Worm (Caenorhabditis elegans) whole organism, L1 larva: Measurements from ENCODE around the gene F57B7.2.
"Not testable (repeated sequence)": the region's sequence is repeated elsewhere in the genome, so short reads cannot be mapped to it uniquely, and the experiment has no call there.

ENCODE experiments used
- aha-1 ChIP-seq: fragments of 150-350 bp; optimal IDR thresholded peaks from 2 replicates; lab custom pipeline; 2014; ENCODE audit warnings: missing biosample characterization, missing genetic modification characterization
- aly-2 ChIP-seq: fragments of 150-350 bp; optimal IDR thresholded peaks from 2 replicates; lab custom pipeline; 2014; ENCODE audit warnings: missing biosample characterization, missing genetic modification characterization
- ceh-8 ChIP-seq: fragments of 200-800 bp; sonication (Bioruptor generic); optimal IDR thresholded peaks from 2 replicates; lab custom pipeline; 2018; ENCODE audit warnings: mild to moderate bottlenecking, missing genetic modification characterization, moderate library complexity, missing compliant biosample characterization
- ceh-88 ChIP-seq: fragments of 200-800 bp; sonication (Bioruptor generic); IDR thresholded peaks from 2 replicates; pipeline ENCODE4 v1.3.6; 2022; ENCODE audit warnings: missing genetic modification characterization, missing compliant biosample characterization
- hlh-17 ChIP-seq: fragments of 200-800 bp; sonication (Bioruptor generic); optimal IDR thresholded peaks from 2 replicates; lab custom pipeline; 2018; ENCODE audit warnings: missing genetic modification characterization, mild to moderate bottlenecking, missing compliant biosample characterization, moderate library complexity, borderline replicate concordance
- lin-13 ChIP-seq: fragments of 150-350 bp; optimal IDR thresholded peaks from 2 replicates; lab custom pipeline; 2014; ENCODE audit warnings: missing biosample characterization, missing genetic modification reagents, missing genetic modification characterization
- lin-35 ChIP-seq, 2 experiments: fragments of 150-350 bp; optimal IDR thresholded peaks; 2 replicates each; lab custom pipeline; 2014; ENCODE audit warnings: missing biosample characterization in 2 of 2, missing genetic modification characterization in 2 of 2, missing genetic modification reagents in 2 of 2
- lin-39 ChIP-seq: fragments of 150-350 bp; optimal IDR thresholded peaks from 2 replicates; lab custom pipeline; 2014; ENCODE audit warnings: missing biosample characterization, missing genetic modification reagents, missing genetic modification characterization
- nhr-237 ChIP-seq: fragments of 150-350 bp; optimal IDR thresholded peaks from 2 replicates; lab custom pipeline; 2014; ENCODE audit warnings: missing biosample characterization, missing genetic modification characterization
- pag-3 ChIP-seq: sonication (generic microtip); optimal IDR thresholded peaks from 2 replicates; lab custom pipeline; 2017; ENCODE audit warnings: missing genetic modification characterization, mild to moderate bottlenecking, missing compliant biosample characterization, antibody characterized with exemption, borderline replicate concordance; ENCODE audit not compliant: insufficient read depth
- snu-23 ChIP-seq: sonication (generic microtip); optimal IDR thresholded peaks from 2 replicates; lab custom pipeline; 2016; ENCODE audit warnings: missing genetic modification characterization, missing compliant biosample characterization
- unc-86 ChIP-seq: sonication (generic microtip); optimal IDR thresholded peaks from 2 replicates; lab custom pipeline; 2016; ENCODE audit warnings: missing genetic modification characterization, missing compliant biosample characterization

The F57B7.2 gene

DNA sequence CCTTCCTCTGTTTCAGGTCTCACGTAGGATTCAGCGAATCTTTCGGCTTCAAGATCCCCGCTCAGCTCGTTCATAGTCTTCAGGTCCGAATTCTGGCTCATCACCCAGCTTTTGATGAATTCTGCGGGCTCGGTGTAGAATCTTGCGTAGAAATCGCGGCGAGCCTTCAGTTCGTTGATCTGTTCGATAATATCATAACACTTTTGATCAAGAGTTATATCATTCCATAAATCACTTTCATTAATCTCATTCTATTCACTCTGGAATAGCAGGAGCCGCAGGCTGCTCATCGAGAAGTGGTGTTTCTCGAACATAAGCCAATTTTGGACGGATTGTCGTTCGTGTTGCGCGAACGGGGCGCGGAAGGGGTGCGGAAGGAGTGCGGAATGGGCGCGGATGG is 48.4 kb downstream of the F57B7.2 start, which contains the start of gene K03B8.4:
K03B8.4 (minus strand) TSS at position 101 of the 400 bp plus-strand sequence.
- TF ChIP-seq unc-86 (tag; lab: Kevin White, UChicago); pag-3 (tag; lab: Kevin White, UChicago); lin-35 (GFP tag; optimal IDR thresholded peaks at IDR 0.05; lab: Kevin White, UChicago): not testable (repeated sequence)

DNA sequence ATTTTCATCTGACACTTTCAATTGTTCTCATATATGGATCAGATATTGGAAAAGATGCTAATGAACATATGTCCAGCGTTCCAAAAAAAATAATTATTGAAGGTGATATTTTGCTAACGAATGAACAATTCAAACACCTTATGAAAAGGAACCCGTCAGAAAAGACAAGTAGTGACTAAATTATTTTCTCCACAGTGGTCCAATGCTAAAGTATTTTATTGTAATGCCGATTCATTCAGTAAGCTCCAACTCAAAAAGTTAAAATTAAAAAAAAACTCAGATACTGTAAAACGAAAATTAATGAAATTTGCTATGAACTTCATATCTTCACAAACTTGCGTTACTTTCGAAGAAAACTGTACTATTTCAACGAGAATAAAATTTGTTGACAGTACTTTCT is 51.4 kb downstream of the F57B7.2 start, which contains the start of gene nas-16:
nas-16 (plus strand) TSS at position 301 of the 400 bp plus-strand sequence.
- TF ChIP-seq lin-13 (GFP tag; lab: Kevin White, UChicago), result no peak
- TF ChIP-seq lin-39, result no peak
- TF ChIP-seq hlh-17 (GFP tag; lab: Kevin White, UChicago), result no peak
- no peak for TF ChIP-seq ceh-88
- no peak for TF ChIP-seq ceh-8 (GFP tag; lab: Kevin White, UChicago)
- TF ChIP-seq snu-23 (GFP tag; lab: Kevin White, UChicago), result no peak
- TF ChIP-seq aly-2 (tag; lab: Kevin White, UChicago), result no peak
- no peak for TF ChIP-seq aha-1 (tag; lab: Kevin White, UChicago)
- no peak for TF ChIP-seq nhr-237
